Worm (Caenorhabditis elegans): ENCODE results near the gene Y55F3BL.6.
A peak's percentile ranks its signal among the peaks of the same experiment; 100 is the strongest.

The Y55F3BL.6 gene

ce11 chrIV:824854-825253 is 18.0 kb upstream of the Y55F3BL.6 start, which contains the start of gene zipt-15:
zipt-15 (minus strand) TSS chrIV:824954.
- TF ChIP-seq pqm-1 (tag; optimal IDR thresholded peaks at IDR 0.05) (no peak), skn-1 (tag; optimal IDR thresholded peaks at IDR 0.05) (no peak), ztf-11 (tag; optimal IDR thresholded peaks at IDR 0.05) (no peak), egl-27 (tag; optimal IDR thresholded peaks at IDR 0.05) (no peak), elt-2 (tag; optimal IDR thresholded peaks at IDR 0.05) (no peak), mdl-1 (tag; optimal IDR thresholded peaks at IDR 0.05) (no peak), fkh-2 (tag; optimal IDR thresholded peaks at IDR 0.05) (no peak), nhr-12 (tag; optimal IDR thresholded peaks at IDR 0.05) (no peak), snpc-4 (tag; optimal IDR thresholded peaks at IDR 0.05) (no peak), egl-5 (tag; optimal IDR thresholded peaks at IDR 0.05) (no peak), nhr-237 (tag; optimal IDR thresholded peaks at IDR 0.05) (no peak), ceh-82 (tag; optimal IDR thresholded peaks at IDR 0.05) (no peak), ztf-4 (tag; optimal IDR thresholded peaks at IDR 0.05) (no peak), R02D3.7 (tag; optimal IDR thresholded peaks at IDR 0.05) (no peak), jun-1 (tag; optimal IDR thresholded peaks at IDR 0.05) (no peak)

- TF ChIP-seq mml-1 (tag; optimal IDR thresholded peaks at IDR 0.05) (no peak), pha-4 (tag; optimal IDR thresholded peaks at IDR 0.05) (no peak), ztf-11 (tag; optimal IDR thresholded peaks at IDR 0.05) (no peak), nhr-43 (tag; optimal IDR thresholded peaks at IDR 0.05; ENCODE audit: poor library complexity, severe bottlenecking) (no peak), hmg-11 (tag; optimal IDR thresholded peaks at IDR 0.05) (no peak), elt-2 (tag; optimal IDR thresholded peaks at IDR 0.05) (no peak), tbx-2 (tag; optimal IDR thresholded peaks at IDR 0.05) (no peak), pqm-1 (tag; optimal IDR thresholded peaks at IDR 0.05) (no peak), unc-62 (GFP tag; optimal IDR thresholded peaks at IDR 0.05) (no peak), fkh-2 (tag; optimal IDR thresholded peaks at IDR 0.05) (no peak), nhr-67 (tag; optimal IDR thresholded peaks at IDR 0.05) (no peak), nhr-76 (tag; optimal IDR thresholded peaks at IDR 0.05) (no peak), egl-5 (tag; optimal IDR thresholded peaks at IDR 0.05) (no peak), ceh-82 (tag; optimal IDR thresholded peaks at IDR 0.05) (no peak), ama-1 (optimal IDR thresholded peaks at IDR 0.05) (no peak), ztf-4 (tag; optimal IDR thresholded peaks at IDR 0.05) (no peak), elt-1 (tag; optimal IDR thresholded peaks at IDR 0.05) (no peak), nhr-11 (tag; optimal IDR thresholded peaks at IDR 0.05) (no peak), lin-39 (tag; optimal IDR thresholded peaks at IDR 0.05) (no peak)
Measured at ce11 chrIV:817879-818278, 11.0 kb upstream of the Y55F3BL.6 start.

- TF ChIP-seq lin-15B (tag; optimal IDR thresholded peaks at IDR 0.05), result peak; percentile 43
Measured at ce11 chrIV:813341-813740, 6.5 kb upstream of the Y55F3BL.6 start.

ce11 chrIV:805693-806092 is 1.2 kb downstream of the Y55F3BL.6 start:
- TF ChIP-seq ceh-82 (tag; optimal IDR thresholded peaks at IDR 0.05), result no peak
- peak; percentile 70 for TF ChIP-seq ceh-28 (tag; optimal IDR thresholded peaks at IDR 0.05)
- TF ChIP-seq pha-4 (tag; optimal IDR thresholded peaks at IDR 0.05), result no peak
- no peak for TF ChIP-seq fkh-2 (tag; optimal IDR thresholded peaks at IDR 0.05)

ce11 chrIV:804802-805201 is 2.1 kb downstream of the Y55F3BL.6 start, which contains the start of gene Y55F3BL.4:
Y55F3BL.4 (plus strand) TSS chrIV:805102.
- TF ChIP-seq fkh-2 (tag; optimal IDR thresholded peaks at IDR 0.05) (no peak), ceh-82 (tag; optimal IDR thresholded peaks at IDR 0.05) (no peak), ZK546.5 (tag; optimal IDR thresholded peaks at IDR 0.05) (no peak), egl-5 (tag; optimal IDR thresholded peaks at IDR 0.05) (no peak), ceh-16 (tag; optimal IDR thresholded peaks at IDR 0.05) (no peak), nhr-43 (tag; optimal IDR thresholded peaks at IDR 0.05; ENCODE audit: poor library complexity, severe bottlenecking) (no peak)

- no peak for TF ChIP-seq fkh-10 (GFP tag; optimal IDR thresholded peaks at IDR 0.05)
- no peak for TF ChIP-seq egl-5 (tag; optimal IDR thresholded peaks at IDR 0.05)
- TF ChIP-seq elt-2 (tag; optimal IDR thresholded peaks at IDR 0.05), result no peak
- TF ChIP-seq zag-1 (tag; optimal IDR thresholded peaks at IDR 0.05), result no peak
- no peak for TF ChIP-seq ztf-11 (tag; optimal IDR thresholded peaks at IDR 0.05)
- no peak for TF ChIP-seq nhr-12 (tag; optimal IDR thresholded peaks at IDR 0.05)
- no peak for TF ChIP-seq fos-1 (tag; optimal IDR thresholded peaks at IDR 0.05)
- TF ChIP-seq ceh-82 (tag; optimal IDR thresholded peaks at IDR 0.05), result no peak
- no peak for TF ChIP-seq hmg-11 (tag; optimal IDR thresholded peaks at IDR 0.05)
- no peak for TF ChIP-seq nhr-43 (tag; optimal IDR thresholded peaks at IDR 0.05; ENCODE audit: poor library complexity, severe bottlenecking)
- no peak for TF ChIP-seq sea-2 (GFP tag; optimal IDR thresholded peaks at IDR 0.05)
- no peak for TF ChIP-seq ZK546.5 (tag; optimal IDR thresholded peaks at IDR 0.05)
- no peak for TF ChIP-seq egl-27 (tag; optimal IDR thresholded peaks at IDR 0.05)
- TF ChIP-seq elt-3 (tag; optimal IDR thresholded peaks at IDR 0.05), result no peak
Measured at ce11 chrIV:801162-801561, 5.7 kb downstream of the Y55F3BL.6 start.
